Worm (Caenorhabditis elegans): Measurements from ENCODE around the gene ZC239.20.

DNA sequence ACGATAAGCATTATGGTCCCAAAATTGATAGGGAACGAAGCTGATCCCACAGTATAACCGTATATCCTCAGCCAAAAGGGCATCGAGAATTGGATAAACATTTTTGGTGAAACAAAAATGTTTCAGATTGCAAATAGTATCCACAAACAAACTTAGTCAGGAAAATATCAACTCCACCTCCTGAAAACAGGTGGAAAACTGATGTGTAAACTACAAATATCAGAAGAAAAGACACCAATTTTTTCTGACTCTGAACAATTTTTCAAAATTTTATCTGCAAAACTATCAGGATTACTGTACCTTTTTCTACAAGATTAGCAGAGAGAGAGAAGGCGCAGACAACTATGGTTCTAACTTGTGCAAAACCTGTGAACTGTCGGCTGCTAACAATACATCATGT, 3.8 kb downstream of the ZC239.20 start, which contains the start of gene sri-53:
- TF ChIP-seq mdl-1 (tag; optimal IDR thresholded peaks at IDR 0.05) (no peak), saeg-2 (GFP tag; IDR thresholded peaks at IDR 0.05) (no peak)
